Worm (Caenorhabditis elegans) whole organism, midembryonic: Measurements from ENCODE around the gene K07H8.5.

Experiments used
- flt-1 ChIP-seq: fragments of 200-800 bp; sonication (Bioruptor generic); IDR thresholded peaks from 2 replicates; pipeline ENCODE4 v1.3.6; 2022; ENCODE audit warnings: missing genetic modification characterization, missing compliant biosample characterization
- klf-2 ChIP-seq: fragments of 200-800 bp; sonication (Bioruptor generic); conservative IDR thresholded peaks from 2 replicates; pipeline ENCODE4 v1.3.6; 2022; ENCODE audit warnings: missing genetic modification reagents, missing genetic modification characterization, missing compliant biosample characterization
- ref-1 ChIP-seq: fragments of 200-800 bp; sonication (Bioruptor generic); conservative IDR thresholded peaks from 2 replicates; pipeline ENCODE4 v1.3.6; 2022; ENCODE audit warnings: missing genetic modification reagents, missing genetic modification characterization, missing compliant biosample characterization
- ztf-23 ChIP-seq: fragments of 200-800 bp; sonication (Bioruptor generic); IDR thresholded peaks from 2 replicates; pipeline ENCODE4 v1.3.6; 2022; ENCODE audit warnings: missing genetic modification reagents, missing genetic modification characterization, missing compliant biosample characterization
- ztf-29 ChIP-seq: fragments of 200-800 bp; sonication (Bioruptor generic); IDR thresholded peaks from 2 replicates; pipeline ENCODE4 v1.3.6; 2022; ENCODE audit warnings: missing genetic modification reagents, missing genetic modification characterization, missing compliant biosample characterization

DNA sequence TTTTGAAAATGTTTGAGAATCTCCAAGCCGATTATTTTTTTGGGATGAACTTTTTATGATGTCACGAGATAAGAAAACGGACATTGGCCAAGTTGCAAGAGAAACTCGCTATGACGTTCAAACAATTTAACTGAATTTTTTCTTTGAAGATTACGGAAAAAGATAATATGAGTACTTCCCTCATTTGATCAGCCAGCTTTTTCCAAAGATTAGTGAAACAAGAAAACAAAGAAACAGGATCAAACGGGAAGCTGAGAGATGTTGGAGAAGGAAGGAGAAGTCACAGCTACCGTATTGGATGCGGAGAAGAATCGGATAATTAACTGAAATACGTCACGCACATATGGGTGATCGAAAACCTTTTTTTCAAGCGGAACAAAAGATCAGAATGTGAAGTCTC, 13.9 kb upstream of the K07H8.5 start:
- TF ChIP-seq flt-1 (GFP tag; lab: Robert Waterston, UW) (no peak), klf-2 (GFP tag; lab: Robert Waterston, UW) (no peak), ref-1 (GFP tag; lab: Robert Waterston, UW) (no peak), ztf-23 (GFP tag; lab: Robert Waterston, UW) (no peak), ztf-29 (GFP tag; lab: Robert Waterston, UW) (no peak)
